Worm (Caenorhabditis elegans): ENCODE data around the gene twk-33.

Gene twk-33

ce11 chrV:17714330-17714729 lies at the start of gene twk-33:
TSS of gene twk-33 (minus strand) at chrV:17714377.
- TF ChIP-seq med-1 (GFP tag; optimal IDR thresholded peaks at IDR 0.05; ENCODE audit: insufficient read depth) (no peak), tab-1 (GFP tag; IDR thresholded peaks at IDR 0.05) (no peak), ref-1 (GFP tag; conservative IDR thresholded peaks at IDR 0.05) (no peak), cog-1 (tag; optimal IDR thresholded peaks at IDR 0.05) (no peak), ztf-29 (GFP tag; IDR thresholded peaks at IDR 0.05) (no peak), klf-2 (GFP tag; conservative IDR thresholded peaks at IDR 0.05) (no peak), flt-1 (GFP tag; IDR thresholded peaks at IDR 0.05) (no peak), T22C8.4 (GFP tag; IDR thresholded peaks at IDR 0.05) (no peak), ztf-23 (GFP tag; IDR thresholded peaks at IDR 0.05) (no peak)

DNA sequence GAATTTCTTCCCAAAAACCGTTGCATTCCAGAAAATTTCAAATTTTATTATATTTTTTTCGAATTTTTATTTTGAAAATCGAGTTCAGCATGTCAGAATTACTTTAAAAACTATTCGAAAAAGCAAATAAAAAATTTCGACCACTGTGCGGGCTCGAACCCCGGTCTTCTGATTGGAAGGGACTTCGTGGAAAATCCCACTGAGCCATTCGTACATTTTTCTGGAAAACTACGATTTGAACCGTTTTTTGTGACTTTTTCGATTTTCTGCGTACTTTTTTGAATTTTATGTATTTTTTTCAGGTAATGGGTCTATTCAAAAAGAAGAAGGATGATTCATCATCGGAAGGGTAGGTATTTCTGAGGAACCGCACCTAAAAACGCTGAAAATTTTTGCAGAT lies 41.4 kb upstream of the twk-33 start, which contains the start of gene pgp-9:
pgp-9 (plus strand) TSS at position 301 of the 400 bp plus-strand sequence.
- TF ChIP-seq tab-1 (GFP tag; IDR thresholded peaks at IDR 0.05) (no peak), cog-1 (tag; optimal IDR thresholded peaks at IDR 0.05) (no peak), flt-1 (GFP tag; IDR thresholded peaks at IDR 0.05) (no peak), ztf-23 (GFP tag; IDR thresholded peaks at IDR 0.05) (no peak), med-1 (GFP tag; optimal IDR thresholded peaks at IDR 0.05; ENCODE audit: insufficient read depth) (no peak), ref-1 (GFP tag; conservative IDR thresholded peaks at IDR 0.05) (no peak), ztf-29 (GFP tag; IDR thresholded peaks at IDR 0.05) (no peak), klf-2 (GFP tag; conservative IDR thresholded peaks at IDR 0.05) (no peak), T22C8.4 (GFP tag; IDR thresholded peaks at IDR 0.05) (no peak)

DNA sequence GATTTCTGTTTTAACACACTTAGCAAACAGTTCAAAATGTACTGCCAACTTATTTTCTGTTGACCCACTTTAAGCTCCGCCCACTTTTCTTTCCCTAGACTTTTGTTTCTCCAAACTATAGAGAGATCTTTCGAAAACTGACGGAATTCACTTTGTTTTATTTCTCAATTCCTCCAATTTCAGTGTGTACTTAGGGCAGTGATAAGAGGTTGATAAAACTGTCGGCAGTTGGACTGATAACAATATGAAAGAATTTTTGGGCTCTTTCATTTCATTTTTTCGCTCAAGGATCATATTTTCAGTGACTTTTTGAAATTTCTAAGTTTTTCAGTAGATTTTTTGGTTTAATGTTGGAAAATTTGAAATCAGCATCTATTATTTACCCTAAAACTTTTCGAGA lies 40.8 kb upstream of the twk-33 start:
- TF ChIP-seq ref-1 (GFP tag; conservative IDR thresholded peaks at IDR 0.05) = no peak
- TF ChIP-seq ztf-23 (GFP tag; IDR thresholded peaks at IDR 0.05) = no peak
- TF ChIP-seq T22C8.4 (GFP tag; IDR thresholded peaks at IDR 0.05) = no peak
- TF ChIP-seq ztf-29 (GFP tag; IDR thresholded peaks at IDR 0.05) = no peak
- no peak for TF ChIP-seq klf-2 (GFP tag; conservative IDR thresholded peaks at IDR 0.05)
- no peak for TF ChIP-seq cog-1 (tag; optimal IDR thresholded peaks at IDR 0.05)
- no peak for TF ChIP-seq tab-1 (GFP tag; IDR thresholded peaks at IDR 0.05)
- no peak for TF ChIP-seq flt-1 (GFP tag; IDR thresholded peaks at IDR 0.05)
- TF ChIP-seq med-1 (GFP tag; optimal IDR thresholded peaks at IDR 0.05; ENCODE audit: insufficient read depth) = no peak

DNA sequence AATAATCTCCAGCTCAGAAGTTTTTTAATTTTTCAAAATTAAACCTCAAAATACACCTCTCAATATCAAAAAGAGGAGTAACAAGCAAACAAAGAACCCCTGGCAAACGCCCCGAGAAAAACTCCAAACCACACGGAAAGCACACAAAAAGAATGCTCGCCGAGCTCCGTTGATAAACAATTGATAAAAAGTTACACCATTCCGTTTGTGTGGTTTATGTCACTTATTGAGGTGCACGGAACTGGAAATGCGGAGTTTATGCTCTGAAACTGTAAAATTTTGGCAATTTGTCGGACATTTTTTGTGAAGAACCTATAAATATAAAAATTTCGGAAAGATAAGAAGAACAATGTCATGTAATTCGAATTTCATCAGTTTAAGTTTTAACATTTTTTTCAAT lies 38.2 kb upstream of the twk-33 start:
- TF ChIP-seq flt-1 (GFP tag; IDR thresholded peaks at IDR 0.05) = no peak
- TF ChIP-seq ztf-23 (GFP tag; IDR thresholded peaks at IDR 0.05) = no peak
- TF ChIP-seq med-1 (GFP tag; optimal IDR thresholded peaks at IDR 0.05; ENCODE audit: insufficient read depth) = no peak
- TF ChIP-seq ztf-29 (GFP tag; IDR thresholded peaks at IDR 0.05) = no peak
- TF ChIP-seq T22C8.4 (GFP tag; IDR thresholded peaks at IDR 0.05) = no peak
- no peak for TF ChIP-seq ref-1 (GFP tag; conservative IDR thresholded peaks at IDR 0.05)
- TF ChIP-seq klf-2 (GFP tag; conservative IDR thresholded peaks at IDR 0.05) = no peak

DNA sequence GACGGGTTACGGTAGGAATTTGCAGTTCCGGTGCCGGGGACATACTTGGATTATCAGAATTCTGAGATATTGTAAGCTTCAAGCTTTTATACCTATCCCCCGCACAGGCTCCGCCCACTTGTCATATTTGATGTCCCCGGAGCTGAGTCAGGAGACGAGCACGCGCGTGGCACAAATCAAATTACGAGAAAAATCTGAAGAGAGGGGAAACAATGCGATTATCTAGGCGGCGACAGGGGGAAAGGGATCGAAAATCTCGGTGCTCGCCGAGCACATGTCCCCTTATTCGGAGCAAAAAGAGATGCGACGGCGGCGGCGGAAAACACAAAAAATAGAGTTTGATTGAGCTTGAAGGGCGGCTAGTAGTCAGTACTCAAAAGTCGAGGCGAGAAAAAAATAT lies 35.0 kb upstream of the twk-33 start, which contains the start of gene R12G8.1:
R12G8.1 (minus strand) TSS at position 63 of the 400 bp plus-strand sequence.
- TF ChIP-seq T22C8.4 (GFP tag; IDR thresholded peaks at IDR 0.05) = no peak
- no peak for TF ChIP-seq med-1 (GFP tag; optimal IDR thresholded peaks at IDR 0.05; ENCODE audit: insufficient read depth)
- TF ChIP-seq tab-1 (GFP tag; IDR thresholded peaks at IDR 0.05) = no peak
- TF ChIP-seq ref-1 (GFP tag; conservative IDR thresholded peaks at IDR 0.05) = no peak
- TF ChIP-seq ztf-23 (GFP tag; IDR thresholded peaks at IDR 0.05) = no peak
- TF ChIP-seq flt-1 (GFP tag; IDR thresholded peaks at IDR 0.05) = no peak
- TF ChIP-seq ztf-29 (GFP tag; IDR thresholded peaks at IDR 0.05) = no peak
- TF ChIP-seq klf-2 (GFP tag; conservative IDR thresholded peaks at IDR 0.05) = no peak
- no peak for TF ChIP-seq cog-1 (tag; optimal IDR thresholded peaks at IDR 0.05)

ce11 chrV:17746959-17747358 lies 32.8 kb upstream of the twk-33 start, which contains the start of gene twk-36:
TSS of gene twk-36 (minus strand) at chrV:17747059.
- TF ChIP-seq klf-2 (GFP tag; conservative IDR thresholded peaks at IDR 0.05) (no peak), ztf-29 (GFP tag; IDR thresholded peaks at IDR 0.05) (no peak), cog-1 (tag; optimal IDR thresholded peaks at IDR 0.05) (no peak), ztf-23 (GFP tag; IDR thresholded peaks at IDR 0.05) (no peak), flt-1 (GFP tag; IDR thresholded peaks at IDR 0.05) (no peak), T22C8.4 (GFP tag; IDR thresholded peaks at IDR 0.05) (no peak), tab-1 (GFP tag; IDR thresholded peaks at IDR 0.05) (no peak), med-1 (GFP tag; optimal IDR thresholded peaks at IDR 0.05; ENCODE audit: insufficient read depth) (no peak), ref-1 (GFP tag; conservative IDR thresholded peaks at IDR 0.05) (no peak)

- TF ChIP-seq flt-1 (GFP tag; IDR thresholded peaks at IDR 0.05) = no peak
- no peak for TF ChIP-seq cog-1 (tag; optimal IDR thresholded peaks at IDR 0.05)
- no peak for TF ChIP-seq T22C8.4 (GFP tag; IDR thresholded peaks at IDR 0.05)
- no peak for TF ChIP-seq ztf-29 (GFP tag; IDR thresholded peaks at IDR 0.05)
- TF ChIP-seq med-1 (GFP tag; optimal IDR thresholded peaks at IDR 0.05; ENCODE audit: insufficient read depth) = no peak
- TF ChIP-seq ztf-23 (GFP tag; IDR thresholded peaks at IDR 0.05) = no peak
- no peak for TF ChIP-seq tab-1 (GFP tag; IDR thresholded peaks at IDR 0.05)
- no peak for TF ChIP-seq klf-2 (GFP tag; conservative IDR thresholded peaks at IDR 0.05)
- no peak for TF ChIP-seq ref-1 (GFP tag; conservative IDR thresholded peaks at IDR 0.05)
Observed at ce11 chrV:17743802-17744201, 29.6 kb upstream of the twk-33 start.

DNA sequence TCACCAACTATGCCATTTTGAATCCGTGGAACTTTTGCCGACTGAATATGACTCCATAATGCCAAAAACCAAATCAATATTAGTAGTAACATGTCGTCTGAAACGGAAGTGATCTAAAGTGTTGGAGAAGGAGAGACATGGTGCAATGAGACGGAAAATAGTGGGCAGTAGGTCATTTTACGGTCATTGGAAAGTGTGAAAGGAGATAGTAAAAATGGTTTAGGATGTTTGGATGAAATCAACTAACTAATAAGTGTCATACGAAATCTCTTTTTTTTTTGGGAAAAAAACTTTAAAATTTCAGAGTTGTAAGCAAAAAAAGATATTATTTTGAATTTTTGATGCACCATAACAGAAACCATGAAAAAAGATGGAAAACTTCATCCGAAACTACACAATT lies 25.6 kb upstream of the twk-33 start, which contains the start of gene cutl-4:
cutl-4 (minus strand) TSS at position 101 of the 400 bp plus-strand sequence.
- TF ChIP-seq T22C8.4 (GFP tag; IDR thresholded peaks at IDR 0.05) (no peak), ztf-29 (GFP tag; IDR thresholded peaks at IDR 0.05) (no peak), tab-1 (GFP tag; IDR thresholded peaks at IDR 0.05) (no peak), cog-1 (tag; optimal IDR thresholded peaks at IDR 0.05) (no peak), ref-1 (GFP tag; conservative IDR thresholded peaks at IDR 0.05) (no peak), med-1 (GFP tag; optimal IDR thresholded peaks at IDR 0.05; ENCODE audit: insufficient read depth) (no peak), ztf-23 (GFP tag; IDR thresholded peaks at IDR 0.05) (no peak), flt-1 (GFP tag; IDR thresholded peaks at IDR 0.05) (no peak), klf-2 (GFP tag; conservative IDR thresholded peaks at IDR 0.05) (no peak)

DNA sequence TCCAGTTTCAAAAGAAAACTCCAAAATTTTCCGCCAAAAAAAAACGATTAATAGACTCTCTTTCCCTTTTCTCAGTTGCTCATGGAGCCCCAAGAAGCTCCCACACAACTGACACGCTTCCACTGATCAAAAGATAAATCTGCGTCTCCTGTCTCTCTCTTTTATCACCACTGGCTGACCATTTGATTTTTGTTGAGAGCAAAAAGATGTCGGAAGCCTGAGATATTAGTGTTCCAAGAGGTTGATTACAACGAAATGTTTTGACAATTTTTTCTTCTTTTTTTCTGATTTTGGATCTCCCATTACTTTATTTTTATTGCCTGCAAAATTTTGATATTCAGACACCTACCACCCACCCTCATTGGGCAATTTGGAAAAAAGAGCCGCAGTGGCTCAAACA lies 18.3 kb upstream of the twk-33 start, which contains the start of gene twk-42:
twk-42 (minus strand) TSS at position 101 of the 400 bp plus-strand sequence.
- TF ChIP-seq ztf-29 (GFP tag; IDR thresholded peaks at IDR 0.05) (no peak), klf-2 (GFP tag; conservative IDR thresholded peaks at IDR 0.05) (no peak), med-1 (GFP tag; optimal IDR thresholded peaks at IDR 0.05; ENCODE audit: insufficient read depth) (no peak), T22C8.4 (GFP tag; IDR thresholded peaks at IDR 0.05) (no peak), cog-1 (tag; optimal IDR thresholded peaks at IDR 0.05) (no peak), ref-1 (GFP tag; conservative IDR thresholded peaks at IDR 0.05) (no peak), ztf-23 (GFP tag; IDR thresholded peaks at IDR 0.05) (no peak), tab-1 (GFP tag; IDR thresholded peaks at IDR 0.05) (no peak), flt-1 (GFP tag; IDR thresholded peaks at IDR 0.05) (no peak)

Data from whole organism, midembryonic.